Worm (Caenorhabditis elegans) whole organism, late embryonic: Measurements from ENCODE around the gene AC7.3.

Experiments used
- C08G9.2 ChIP-seq: sonication (generic microtip); optimal IDR thresholded peaks from 2 replicates; lab custom pipeline; 2016; ENCODE audit warnings: mild to moderate bottlenecking, missing genetic modification characterization, moderate library complexity, missing compliant biosample characterization
- F13H6.1 ChIP-seq: sonication (generic microtip); optimal IDR thresholded peaks from 2 replicates; lab custom pipeline; 2016; ENCODE audit warnings: missing genetic modification characterization, missing compliant biosample characterization
- ama-1 ChIP-seq: fragments of 150-350 bp; optimal IDR thresholded peaks from 2 replicates; lab custom pipeline; 2014
- ceh-9 ChIP-seq: sonication (generic microtip); optimal IDR thresholded peaks from 2 replicates; lab custom pipeline; 2016; ENCODE audit warnings: mild to moderate bottlenecking, missing genetic modification characterization, inconsistent platforms, missing compliant biosample characterization
- pha-4 ChIP-seq: fragments of 150-350 bp; optimal IDR thresholded peaks from 2 replicates; lab custom pipeline; 2018; ENCODE audit warnings: missing biosample characterization, missing genetic modification reagents, missing genetic modification characterization
- sox-4 ChIP-seq: sonication (generic microtip); optimal IDR thresholded peaks from 2 replicates; lab custom pipeline; 2017; ENCODE audit warnings: mild to moderate bottlenecking, missing genetic modification characterization, inconsistent platforms, missing compliant biosample characterization

ce11 chrIV:5082900-5083530, 28.6 kb upstream of the AC7.3 start, which contains the start of gene pygo-1:
- TF ChIP-seq C08G9.2 (tag; lab: Kevin White, UChicago) (no peak), sox-4 (no peak), ceh-9 (tag; lab: Kevin White, UChicago) (no peak), pha-4 (tag; lab: Kevin White, UChicago) (no peak), ama-1 (lab: Kevin White, UChicago) (no peak), F13H6.1 (tag; lab: Kevin White, UChicago) (no peak)
